Fruit fly (Drosophila melanogaster) Kc167 (cell line): ENCODE measurements around the gene CG14200.

Experiments
- Myc ChIP-seq: fragments of >200 bp; optimal IDR thresholded peaks from 2 replicates; lab custom pipeline; 2017; ENCODE audit warnings: missing external identifiers
- Sin3A ChIP-seq: fragments of >200 bp; optimal IDR thresholded peaks from 2 replicates; lab custom pipeline; 2018; ENCODE audit warnings: missing external identifiers
- h ChIP-seq: fragments of >200 bp; optimal IDR thresholded peaks from 3 replicates; lab custom pipeline; 2018; ENCODE audit warnings: missing external identifiers
- insv ChIP-seq: fragments of >200 bp; optimal IDR thresholded peaks from 3 replicates; lab custom pipeline; 2018; ENCODE audit warnings: missing external identifiers
- psq ChIP-seq: fragments of >200 bp; optimal IDR thresholded peaks from 2 replicates; lab custom pipeline; 2017; ENCODE audit warnings: missing external identifiers
- ttk ChIP-seq: sonication (Bioruptor generic); optimal IDR thresholded peaks from 2 replicates; lab custom pipeline; 2017; ENCODE audit warnings: missing external identifiers

The CG14200 gene

DNA sequence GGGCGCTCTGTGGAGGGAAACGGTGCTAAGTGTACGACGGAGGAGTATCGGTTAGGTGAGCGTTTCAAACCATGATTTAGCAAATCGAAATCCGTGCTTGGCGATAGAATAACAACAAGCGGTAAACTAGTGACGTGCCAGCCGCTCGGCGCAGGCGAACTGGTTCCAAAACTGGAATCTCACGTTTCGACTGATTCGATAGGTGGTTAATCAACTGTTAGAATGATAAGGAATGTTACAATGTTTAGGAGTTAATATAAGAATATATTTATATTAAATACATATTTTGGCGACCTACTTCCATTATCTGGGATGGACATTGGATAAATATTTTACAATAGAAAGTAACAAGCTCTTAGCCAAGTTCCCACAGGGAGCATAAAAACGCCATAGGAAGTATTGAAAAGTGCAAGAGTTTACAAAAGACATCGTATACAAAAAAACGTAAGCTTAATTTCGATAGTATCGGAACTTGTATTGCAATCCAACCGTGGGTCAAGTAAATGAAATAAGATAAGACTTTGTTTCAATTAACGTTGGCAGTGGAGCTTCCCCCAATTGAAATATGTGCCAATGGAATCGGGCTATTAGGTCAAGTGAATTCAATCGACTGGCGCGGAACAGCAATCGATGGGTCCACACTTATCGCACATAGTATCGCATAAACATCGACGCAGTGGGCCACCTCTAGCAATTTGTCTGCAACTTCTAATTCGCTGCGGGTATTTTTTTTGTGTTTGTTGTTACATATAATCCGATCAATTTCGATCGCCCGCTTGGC is at the start of gene CG14200, which contains the start of the genes ksh and Pfrx:
Gene CG14200, plus strand, starts transcription at position 676 of the 781 bp plus-strand sequence.
Gene ksh, minus strand, starts transcription at position 163 of the 781 bp plus-strand sequence.
Gene Pfrx, plus strand, starts transcription at position 676 of the 781 bp plus-strand sequence.
- no peak for TF ChIP-seq insv (lab: Kevin White, UChicago)
- TF ChIP-seq psq (lab: Kevin White, UChicago), result no peak

DNA sequence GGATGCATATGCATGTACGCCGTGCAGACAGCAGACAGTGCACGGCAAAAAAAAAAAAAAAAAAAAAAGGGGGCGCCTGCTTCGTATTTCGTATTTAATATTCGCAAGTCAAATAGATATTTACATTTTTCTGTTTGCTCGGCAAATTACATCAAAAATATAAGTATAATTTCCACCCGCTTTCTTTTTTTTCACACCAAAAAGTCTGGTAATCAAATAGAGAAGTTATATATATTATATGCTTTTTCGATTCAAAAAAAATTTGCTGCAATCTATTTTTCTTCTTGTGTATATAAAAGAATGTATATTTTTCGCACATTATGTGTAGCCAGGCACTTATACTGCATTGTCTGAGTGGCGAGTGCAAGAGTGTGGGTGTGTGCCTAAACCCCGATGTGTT is 47.0 kb upstream of the CG14200 start:
- no peak for TF ChIP-seq ttk (lab: Kevin White, UChicago)
- TF ChIP-seq h (lab: Kevin White, UChicago), result no peak
- no peak for TF ChIP-seq Sin3A (lab: Kevin White, UChicago)
- TF ChIP-seq Myc, result no peak
- TF ChIP-seq insv (lab: Kevin White, UChicago), result no peak
- TF ChIP-seq psq (lab: Kevin White, UChicago), result no peak

DNA sequence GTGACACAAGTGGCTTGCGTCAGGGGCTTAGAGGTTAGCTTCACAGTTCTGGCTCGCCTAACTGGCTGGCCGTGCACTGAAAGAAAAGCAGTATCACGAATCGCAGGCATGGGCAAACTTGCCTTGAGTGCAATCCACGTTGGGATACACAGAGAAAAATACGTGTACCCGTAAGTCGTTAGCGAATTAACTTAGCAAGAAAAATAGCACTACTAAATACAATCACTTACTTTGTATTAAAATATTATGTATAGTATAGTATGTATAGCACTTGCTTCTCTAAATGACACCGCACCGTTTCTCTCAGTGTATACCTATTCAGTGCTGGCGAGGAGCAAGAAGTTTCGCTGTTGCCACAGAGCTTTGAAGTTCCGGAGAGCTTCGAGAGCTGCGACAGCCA is 42.2 kb upstream of the CG14200 start:
- TF ChIP-seq psq (lab: Kevin White, UChicago) (no peak), h (lab: Kevin White, UChicago) (no peak), insv (lab: Kevin White, UChicago) (no peak), ttk (lab: Kevin White, UChicago) (no peak), Sin3A (lab: Kevin White, UChicago) (no peak), Myc (no peak)

DNA sequence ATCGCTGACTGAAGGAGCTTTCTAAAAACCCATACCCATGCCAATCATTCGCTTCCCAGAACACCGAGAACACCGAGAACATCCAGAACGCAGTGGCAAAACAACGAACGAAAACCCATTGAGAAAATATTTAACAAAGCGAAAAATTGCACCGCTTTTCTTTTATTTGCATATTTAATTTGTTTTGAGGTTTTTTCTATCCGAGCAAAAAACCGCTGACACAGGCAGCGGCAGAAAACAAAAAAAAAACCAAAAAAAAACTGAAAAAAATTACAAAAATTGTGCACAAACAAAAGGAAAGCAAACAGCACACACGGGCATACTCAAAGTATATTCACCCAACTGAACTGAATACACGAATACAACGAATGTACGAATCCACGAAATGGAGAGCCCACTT is 33.7 kb upstream of the CG14200 start:
- TF ChIP-seq h (lab: Kevin White, UChicago) (no peak), Sin3A (lab: Kevin White, UChicago) (no peak), Myc (no peak), ttk (lab: Kevin White, UChicago) (no peak), psq (lab: Kevin White, UChicago) (no peak), insv (lab: Kevin White, UChicago) (no peak)

DNA sequence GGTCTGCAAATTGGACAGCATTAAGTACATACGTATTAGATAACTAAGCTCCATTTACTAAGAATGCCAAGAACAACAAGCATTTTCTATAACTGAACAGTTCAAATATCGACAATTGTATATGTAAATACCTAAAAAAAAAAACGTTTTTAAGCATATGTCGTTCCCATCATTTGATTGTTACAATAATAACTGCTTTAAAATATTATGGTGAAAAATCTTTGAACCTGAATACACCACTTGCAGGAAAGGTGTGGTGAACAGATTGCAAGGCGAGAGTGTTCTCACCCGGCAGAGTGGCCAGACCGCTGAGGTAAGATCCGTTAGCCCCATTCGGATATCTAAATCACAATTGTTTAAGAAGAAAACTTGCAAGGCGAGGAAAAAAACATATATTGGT is 20.5 kb upstream of the CG14200 start, which contains the start of gene narya:
Gene narya, plus strand, starts transcription at position 301 of the 400 bp plus-strand sequence.
- TF ChIP-seq psq (lab: Kevin White, UChicago) (no peak), ttk (lab: Kevin White, UChicago) (no peak), Myc (no peak)

DNA sequence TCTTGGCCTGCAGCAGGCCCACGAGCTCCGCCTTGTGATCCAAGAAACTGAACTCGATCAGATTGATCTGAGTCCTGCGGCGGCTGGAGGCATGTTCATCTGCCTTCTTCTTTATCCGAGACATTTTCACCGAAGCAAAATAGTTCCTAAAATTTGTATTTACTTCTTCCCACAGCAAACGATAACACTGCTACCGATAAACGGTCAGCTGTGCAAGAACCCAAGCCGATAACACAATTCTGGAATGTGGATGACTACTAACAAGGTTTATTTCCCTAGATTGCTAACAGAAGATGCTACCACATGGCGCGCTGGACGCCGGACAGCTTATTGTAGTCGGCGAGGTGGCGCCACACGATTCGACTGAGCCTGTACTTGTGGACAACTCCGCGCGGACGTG is 16.2 kb upstream of the CG14200 start, which contains the start of gene CG32533:
Gene CG32533, minus strand, starts transcription at position 278 of the 400 bp plus-strand sequence.
- TF ChIP-seq psq (lab: Kevin White, UChicago), result no peak
- no peak for TF ChIP-seq h (lab: Kevin White, UChicago)

DNA sequence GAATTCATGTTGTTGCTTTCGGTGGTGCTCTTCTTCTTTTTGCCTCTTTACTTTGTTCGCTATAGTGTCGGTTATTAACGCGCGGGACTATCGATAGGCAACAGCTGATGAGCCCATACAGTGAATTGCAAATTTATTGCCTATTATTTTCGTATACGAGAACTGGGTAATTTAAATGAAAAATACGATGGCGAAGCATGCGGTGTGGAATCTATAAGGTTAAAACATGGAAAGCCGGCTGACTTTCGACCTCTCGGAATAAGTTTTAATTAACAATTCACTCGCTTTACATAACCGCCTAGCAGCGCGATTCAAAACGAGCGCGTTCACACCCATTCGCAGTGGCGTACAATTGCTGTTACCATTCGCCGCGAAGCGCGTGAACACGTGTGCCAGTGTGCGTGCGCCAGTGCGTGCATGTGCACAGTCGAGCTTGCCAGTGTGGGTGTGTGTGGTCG is 15.4 kb upstream of the CG14200 start, which contains the start of the genes Naa15-16 and mRpS14:
Gene Naa15-16, plus strand, starts transcription at position 116 of the 458 bp plus-strand sequence.
Gene mRpS14, minus strand, starts transcription at position 370 of the 458 bp plus-strand sequence.
- TF ChIP-seq ttk (lab: Kevin White, UChicago) (no peak), Sin3A (lab: Kevin White, UChicago) (no peak), insv (lab: Kevin White, UChicago) (no peak), h (lab: Kevin White, UChicago) (no peak), Myc (no peak), psq (lab: Kevin White, UChicago) (no peak)

DNA sequence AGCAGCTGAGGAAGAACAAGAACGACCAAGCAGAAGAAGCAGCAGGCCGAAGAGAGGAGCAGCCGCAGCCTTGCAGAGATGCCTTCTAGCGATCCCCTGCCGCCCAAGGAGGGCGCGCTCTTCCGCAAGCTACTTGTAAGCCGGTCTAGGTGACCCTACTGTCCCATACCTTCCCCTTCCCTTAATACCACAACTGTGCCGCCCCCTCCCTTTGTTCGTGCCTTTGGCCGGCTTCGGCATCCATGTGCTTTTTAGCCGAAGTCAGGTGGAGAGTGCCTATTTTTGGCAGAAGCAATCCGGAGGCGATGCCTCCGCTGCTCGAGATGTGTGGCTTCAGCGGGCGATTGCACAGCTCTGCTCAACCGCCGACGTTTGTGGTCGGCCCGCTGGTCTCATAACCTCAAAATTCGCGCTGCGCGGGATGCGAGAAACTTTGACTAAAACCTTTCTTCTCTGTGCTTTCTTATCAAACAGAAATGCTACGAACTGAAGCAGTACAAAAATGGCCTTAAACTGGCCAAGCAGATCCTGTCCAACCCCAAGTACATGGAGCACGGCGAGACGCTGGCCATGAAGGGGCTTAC is 14.7 kb upstream of the CG14200 start:
- TF ChIP-seq psq (lab: Kevin White, UChicago), result no peak
- TF ChIP-seq Myc, result no peak
- TF ChIP-seq ttk (lab: Kevin White, UChicago), result no peak
- no peak for TF ChIP-seq insv (lab: Kevin White, UChicago)
- no peak for TF ChIP-seq h (lab: Kevin White, UChicago)
- no peak for TF ChIP-seq Sin3A (lab: Kevin White, UChicago)

DNA sequence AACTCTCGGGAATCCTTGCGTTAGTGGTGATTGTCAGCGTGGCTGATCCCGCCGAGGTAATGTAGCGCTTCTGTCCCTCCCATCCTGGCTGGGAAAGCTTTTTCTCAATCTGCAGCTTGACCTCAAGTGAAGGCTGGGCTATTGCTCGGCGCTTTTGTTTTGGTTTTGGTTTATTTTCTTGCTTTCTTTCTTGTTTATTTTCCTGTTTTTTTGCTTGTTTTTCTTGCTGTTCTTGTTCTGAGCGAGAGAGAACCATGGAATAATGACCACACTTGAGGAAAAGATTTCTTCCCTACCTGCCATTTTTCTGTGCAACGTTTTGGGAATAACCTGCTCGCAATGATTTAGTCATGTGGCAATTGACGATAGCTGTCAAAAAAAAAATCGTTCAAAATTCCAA is 10.2 kb upstream of the CG14200 start:
- TF ChIP-seq Myc, result no peak
- TF ChIP-seq insv (lab: Kevin White, UChicago), result no peak
- TF ChIP-seq h (lab: Kevin White, UChicago), result no peak

DNA sequence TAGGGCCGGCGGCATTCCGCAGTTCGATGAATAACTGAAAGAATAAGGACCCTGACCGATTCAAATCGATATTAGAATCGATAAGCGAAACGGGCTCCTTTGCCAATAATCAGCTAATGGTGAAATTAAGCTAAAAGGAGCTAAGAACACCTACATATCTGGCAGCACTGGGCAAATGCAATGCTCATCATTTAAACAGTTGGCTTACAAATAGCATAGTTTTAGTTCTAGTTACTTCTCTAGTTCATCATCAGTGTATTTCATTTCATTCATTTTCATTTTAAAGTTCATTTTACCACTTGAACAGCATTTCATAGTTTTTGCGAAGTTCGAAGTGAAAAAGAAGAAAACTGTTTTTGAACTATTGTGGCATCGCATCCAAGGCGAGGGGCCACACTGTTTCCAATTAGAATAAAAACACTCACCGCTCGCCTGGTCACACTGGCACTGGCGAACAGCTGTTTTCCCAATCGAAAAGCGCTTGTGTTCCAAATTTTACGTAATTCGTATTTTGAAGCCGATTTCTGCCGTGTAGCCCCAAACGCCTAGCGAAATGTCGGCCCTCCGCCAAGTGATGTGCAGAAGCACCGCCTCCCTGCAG is 3.2 kb upstream of the CG14200 start, which contains the start of the genes pcm and ND-18:
Gene pcm, minus strand, starts transcription at position 28 of the 601 bp plus-strand sequence.
Gene ND-18, plus strand, starts transcription at position 438 of the 601 bp plus-strand sequence.
- TF ChIP-seq ttk (lab: Kevin White, UChicago) (no peak), Sin3A (lab: Kevin White, UChicago) (no peak), insv (lab: Kevin White, UChicago) (no peak), Myc (no peak)

DNA sequence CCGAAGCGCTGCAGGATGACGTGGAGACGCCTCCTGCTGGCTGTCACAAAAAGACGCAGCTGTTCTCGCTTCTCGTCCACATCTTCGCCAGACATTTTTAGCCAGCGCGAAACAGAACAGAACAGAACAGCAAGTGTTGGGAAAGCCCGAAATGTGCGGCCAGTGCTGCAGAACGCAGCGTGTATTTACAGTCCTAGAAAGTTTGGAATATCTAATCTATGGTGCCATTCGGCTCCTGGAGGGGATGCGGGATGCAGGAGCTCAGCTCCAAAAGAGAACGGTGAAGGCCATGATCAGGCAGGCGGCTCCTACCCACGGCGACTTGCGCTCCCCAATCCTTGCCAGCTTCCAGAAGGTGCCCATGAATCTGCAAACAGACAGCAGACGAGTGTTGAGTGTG is 1.0 kb upstream of the CG14200 start, which contains the start of gene CG12204:
Gene CG12204, minus strand, starts transcription at position 117 of the 400 bp plus-strand sequence.
- TF ChIP-seq insv (lab: Kevin White, UChicago) (no peak), Myc (no peak), Sin3A (lab: Kevin White, UChicago) (no peak), psq (lab: Kevin White, UChicago) (no peak), ttk (lab: Kevin White, UChicago) (no peak), h (lab: Kevin White, UChicago) (no peak)
